Fruit fly (Drosophila melanogaster): Measurements from ENCODE around the gene CG1116.

DNA sequence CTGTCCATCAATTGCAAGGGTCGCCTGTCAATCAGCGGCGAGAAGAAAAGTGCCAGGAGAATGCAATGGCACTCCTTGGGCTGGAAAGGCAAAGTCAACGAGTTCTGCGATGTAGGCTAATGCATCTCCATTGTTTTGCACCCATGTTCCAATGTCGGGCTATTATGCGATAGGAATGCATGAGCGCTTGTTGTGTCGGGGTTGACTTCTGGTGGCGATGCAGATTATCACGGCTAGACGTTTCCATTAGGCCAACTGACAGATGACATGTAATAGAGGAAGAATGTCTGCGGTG is 6.8 kb upstream of the CG1116 start:
- no peak for TF ChIP-seq psq (optimal IDR thresholded peaks at IDR 0.05)
- TF ChIP-seq pan (optimal IDR thresholded peaks at IDR 0.05) = no peak
- TF ChIP-seq usp (GFP tag; optimal IDR thresholded peaks at IDR 0.05) = no peak
